Worm (Caenorhabditis elegans): Measurements from ENCODE around the gene cyp-13A10.

ce11 chrII:9679842-9680241 is 17.2 kb upstream of the cyp-13A10 start:
- no peak for TF ChIP-seq ama-1 (optimal IDR thresholded peaks at IDR 0.05)
- no peak for TF ChIP-seq aly-1 (tag; optimal IDR thresholded peaks at IDR 0.05)
- no peak for TF ChIP-seq sea-1 (GFP tag; conservative IDR thresholded peaks at IDR 0.05)

Data from whole organism, early embryonic.